2 fruit fly cellular contexts compared by ENCODE assay signal in genomic region chr2L:17201777-17202176, dm6.
TF ChIP-seq lines count a peak whose summit lies in the region.

No protein-coding gene starts in this region.

- peak; percentile 49 to 59 for TF ChIP-seq CTCF in S2 (optimal IDR thresholded peaks at IDR 0.05; lab: Kevin White, UChicago)
- peak; percentile 69 for TF ChIP-seq CTCF in whole organism, embryonic (GFP tag; optimal IDR thresholded peaks at IDR 0.05; lab: Kevin White, UChicago)

TF ChIP-seq in whole organism, embryonic, 481 proteins besides CTCF, POLR2A, EP300 and RAD21:
- TF ChIP-seq CG11247 (GFP tag; IDR thresholded peaks at IDR 0.05; lab: Robert Waterston, UW) (no peak), ara (GFP tag; IDR thresholded peaks at IDR 0.05; lab: Robert Waterston, UW) (no peak), tio (GFP tag; optimal IDR thresholded peaks at IDR 0.05; lab: Kevin White, UChicago) (no peak), bab2 (GFP tag; optimal IDR thresholded peaks at IDR 0.05; lab: Kevin White, UChicago) (no peak), Optix (GFP tag; IDR thresholded peaks at IDR 0.05; lab: Robert Waterston, UW) (no peak), ato (GFP tag; IDR thresholded peaks at IDR 0.05; lab: Robert Waterston, UW; ENCODE audit: partially characterized antibody) (no peak), CG31388 (GFP tag; optimal IDR thresholded peaks at IDR 0.05; lab: Kevin White, UChicago) (no peak), Side (GFP tag; optimal IDR thresholded peaks at IDR 0.05; lab: Kevin White, UChicago) (no peak), scrt (GFP tag; optimal IDR thresholded peaks at IDR 0.05; lab: Kevin White, UChicago) (peak; percentile 0)
